Fruit fly (Drosophila melanogaster): ENCODE measurements around the gene CG18787.

CG18787 gene

dm6 chr2L:12004211-12004979, 5.3 kb upstream of the CG18787 start (continued):
- peak; percentile 85 for TF ChIP-seq CG12299 (tag; optimal IDR thresholded peaks at IDR 0.05)
- TF ChIP-seq grau (tag; optimal IDR thresholded peaks at IDR 0.05) = peak; percentile 22
- peak; percentile 26 for TF ChIP-seq twi (tag; optimal IDR thresholded peaks at IDR 0.05)
- TF ChIP-seq pros (GFP tag; optimal IDR thresholded peaks at IDR 0.05) = peak; percentile 62
- peak; percentile 68 for TF ChIP-seq Sox102F (GFP tag; optimal IDR thresholded peaks at IDR 0.05)
- TF ChIP-seq lilli (GFP tag; optimal IDR thresholded peaks at IDR 0.05) = peak; percentile 35
- TF ChIP-seq unc-4 (GFP tag; IDR thresholded peaks at IDR 0.05; ENCODE audit: partially characterized antibody) = no peak
- TF ChIP-seq pita (GFP tag; optimal IDR thresholded peaks at IDR 0.05) = no peak
- TF ChIP-seq dpn (GFP tag; optimal IDR thresholded peaks at IDR 0.05) = peak; percentile 33 to 50
- peak in 1 of 2 experiments; percentile 15 for TF ChIP-seq Hr51 (GFP tag; optimal IDR thresholded peaks at IDR 0.05)
- no peak for TF ChIP-seq Hmx (GFP tag; optimal IDR thresholded peaks at IDR 0.05)
- peak; percentile 2 for TF ChIP-seq disco-r (GFP tag; optimal IDR thresholded peaks at IDR 0.05)
- TF ChIP-seq ato (GFP tag; IDR thresholded peaks at IDR 0.05; ENCODE audit: partially characterized antibody) = no peak
- peak; percentile 56 for TF ChIP-seq HmgZ (tag; optimal IDR thresholded peaks at IDR 0.05)
- peak; percentile 68 for TF ChIP-seq CG3281 (GFP tag; optimal IDR thresholded peaks at IDR 0.05)
- TF ChIP-seq CG9817 (tag; optimal IDR thresholded peaks at IDR 0.05) = peak; percentile 12
- no peak for TF ChIP-seq h (optimal IDR thresholded peaks at IDR 0.05)
- TF ChIP-seq CG18619 (GFP tag; optimal IDR thresholded peaks at IDR 0.05) = peak; percentile 79
- TF ChIP-seq Med (GFP tag) = peak; percentile 93
- no peak for TF ChIP-seq CG16815 (GFP tag; optimal IDR thresholded peaks at IDR 0.05)
- peak; percentile 39 for TF ChIP-seq CG18764 (GFP tag; optimal IDR thresholded peaks at IDR 0.05)
- TF ChIP-seq inv (GFP tag; IDR thresholded peaks at IDR 0.05; ENCODE audit: partially characterized antibody) = no peak
- TF ChIP-seq dan (GFP tag; IDR thresholded peaks at IDR 0.05) = no peak
- peak; percentile 33 for TF ChIP-seq CG8281 (tag; optimal IDR thresholded peaks at IDR 0.05)
- no peak for TF ChIP-seq nom (GFP tag; optimal IDR thresholded peaks at IDR 0.05)
- no peak for TF ChIP-seq Oaz (GFP tag; IDR thresholded peaks at IDR 0.05)
- no peak for TF ChIP-seq CG4404 (GFP tag; IDR thresholded peaks at IDR 0.05)
- TF ChIP-seq cwo (GFP tag; optimal IDR thresholded peaks at IDR 0.05) = peak; percentile 47
- TF ChIP-seq CG30431 (GFP tag; optimal IDR thresholded peaks at IDR 0.05) = no peak
- TF ChIP-seq CG2202 (tag; optimal IDR thresholded peaks at IDR 0.05) = peak; percentile 88
- peak; percentile 88 for TF ChIP-seq Vsx1 (GFP tag; optimal IDR thresholded peaks at IDR 0.05)
- TF ChIP-seq Fer3 (tag; optimal IDR thresholded peaks at IDR 0.05) = peak; percentile 20
- peak; percentile 77 for TF ChIP-seq gem (tag; optimal IDR thresholded peaks at IDR 0.05)
- TF ChIP-seq CG11398 (GFP tag; optimal IDR thresholded peaks at IDR 0.05) = peak; percentile 86
- TF ChIP-seq CG15696 (tag; optimal IDR thresholded peaks at IDR 0.05) = peak; percentile 77
- no peak; the same call in 1 of the 3 replicates for TF ChIP-seq croc (GFP tag; conservative IDR thresholded peaks at IDR 0.05)
- peak; percentile 50 for TF ChIP-seq dmrt99B (tag; optimal IDR thresholded peaks at IDR 0.05)
- TF ChIP-seq CG6854 (GFP tag; optimal IDR thresholded peaks at IDR 0.05) = peak; percentile 77
- TF ChIP-seq CG1603 (tag; optimal IDR thresholded peaks at IDR 0.05) = peak; percentile 77
- TF ChIP-seq gce (GFP tag; IDR thresholded peaks at IDR 0.05) = no peak
- no peak for TF ChIP-seq CG14050 (GFP tag; IDR thresholded peaks at IDR 0.05)
- no peak for TF ChIP-seq Ravus (GFP tag; IDR thresholded peaks at IDR 0.05)
- TF ChIP-seq CG34376 (GFP tag; optimal IDR thresholded peaks at IDR 0.05) = peak; percentile 49
- TF ChIP-seq Dp (GFP tag; optimal IDR thresholded peaks at IDR 0.05) = peak; percentile 39
- TF ChIP-seq CG10979 (tag; optimal IDR thresholded peaks at IDR 0.05) = peak; percentile 24
- TF ChIP-seq btn (GFP tag; optimal IDR thresholded peaks at IDR 0.05) = peak; percentile 12
- peak; percentile 47 for TF ChIP-seq Bdp1 (GFP tag; optimal IDR thresholded peaks at IDR 0.05)
- TF ChIP-seq MBD-R2 (GFP tag; IDR thresholded peaks at IDR 0.05) = no peak
- TF ChIP-seq CG11696 (GFP tag; IDR thresholded peaks at IDR 0.05) = no peak

Data from whole organism, embryonic.